Worm (Caenorhabditis elegans) whole organism, early embryonic: ENCODE data around the gene smg-9.

ENCODE experiments used
- aly-1 ChIP-seq: sonication (generic microtip); optimal IDR thresholded peaks from 2 replicates; lab custom pipeline; 2016; ENCODE audit warnings: missing genetic modification characterization, missing compliant biosample characterization
- ama-1 ChIP-seq: fragments of 150-350 bp; optimal IDR thresholded peaks from 2 replicates; lab custom pipeline; 2014
- ceh-36 ChIP-seq: sonication (generic microtip); optimal IDR thresholded peaks from 2 replicates; lab custom pipeline; 2016; ENCODE audit warnings: missing genetic modification characterization, inconsistent platforms, missing compliant biosample characterization
- flt-1 ChIP-seq: fragments of 200-800 bp; sonication (Bioruptor generic); IDR thresholded peaks from 2 replicates; pipeline ENCODE4 v1.3.6; 2022; ENCODE audit warnings: missing genetic modification characterization, missing compliant biosample characterization
- hmbx-1 ChIP-seq: sonication (generic microtip); optimal IDR thresholded peaks from 2 replicates; lab custom pipeline; 2016; ENCODE audit warnings: mild to moderate bottlenecking, missing genetic modification characterization, missing compliant biosample characterization
- hmg-4 ChIP-seq: fragments of 200-800 bp; sonication (Bioruptor generic); optimal IDR thresholded peaks from 2 replicates; lab custom pipeline; 2018; ENCODE audit warnings: mild to moderate bottlenecking, missing genetic modification characterization, missing compliant biosample characterization
- scrt-1 ChIP-seq: fragments of 200-800 bp; sonication (Bioruptor generic); IDR thresholded peaks from 2 replicates; pipeline ENCODE4 v1.3.6; 2022; ENCODE audit warnings: missing genetic modification characterization, missing compliant biosample characterization
- sea-1 ChIP-seq: fragments of 200-800 bp; sonication (Bioruptor generic); conservative IDR thresholded peaks from 2 replicates; pipeline ENCODE4 v1.3.6; 2022; ENCODE audit warnings: missing genetic modification characterization, missing compliant biosample characterization
- tbx-37 ChIP-seq: fragments of 200-800 bp; sonication (Bioruptor generic); conservative IDR thresholded peaks from 2 replicates; pipeline ENCODE4 v1.3.6; 2022; ENCODE audit warnings: missing genetic modification reagents, missing genetic modification characterization, missing compliant biosample characterization

DNA sequence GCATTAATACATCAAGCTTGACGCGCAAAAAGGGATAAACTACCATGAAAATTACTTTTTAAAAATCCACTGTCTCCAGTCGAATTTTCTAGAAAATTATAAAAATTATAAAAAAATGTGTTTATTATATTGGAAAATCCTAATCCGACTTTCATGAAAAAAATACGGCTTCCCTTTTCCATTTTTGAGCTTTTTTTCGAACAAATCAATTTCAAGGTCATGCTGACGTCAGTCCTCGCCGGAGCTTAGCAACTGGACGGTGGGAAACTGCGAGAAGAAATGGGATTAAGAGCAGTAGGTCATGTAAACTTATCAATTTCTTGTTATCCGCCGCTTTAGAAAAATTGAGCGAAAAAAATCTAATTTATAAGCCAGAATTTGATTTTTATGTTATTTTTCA, 7.5 kb downstream of the smg-9 start:
- TF ChIP-seq hmbx-1 (tag; lab: Kevin White, UChicago), result no peak
- TF ChIP-seq flt-1 (GFP tag; lab: Robert Waterston, UW), result no peak
- no peak for TF ChIP-seq ceh-36 (tag; lab: Kevin White, UChicago)
- no peak for TF ChIP-seq tbx-37
- TF ChIP-seq aly-1 (tag; lab: Kevin White, UChicago), result no peak
- TF ChIP-seq scrt-1, result no peak
- TF ChIP-seq ama-1 (lab: Kevin White, UChicago), result no peak
- no peak for TF ChIP-seq hmg-4 (GFP tag; lab: Kevin White, UChicago)
- TF ChIP-seq sea-1 (GFP tag; lab: Robert Waterston, UW), result no peak
